Fruit fly (Drosophila melanogaster) whole organism: ENCODE data around the gene CG10508.

ENCODE experiments used
- CG8478 ChIP-seq: fragments of >200 bp; optimal IDR thresholded peaks from 2 replicates; lab custom pipeline; 2018; ENCODE audit warnings: inconsistent platforms
- Dll ChIP-seq: fragments of >200 bp; optimal IDR thresholded peaks from 2 replicates; lab custom pipeline; 2017
- EcR ChIP-seq, 2 experiments: fragments of >200 bp; optimal IDR thresholded peaks; 2 replicates each; lab custom pipeline; 2017; ENCODE audit warnings: missing biosample characterization in 2 of 2, missing genetic modification characterization in 2 of 2, missing genetic modification reagents in 2 of 2
- psq ChIP-seq: fragments of >200 bp; optimal IDR thresholded peaks from 2 replicates; lab custom pipeline; 2017
- usp ChIP-seq: fragments of >200 bp; optimal IDR thresholded peaks from 2 replicates; lab custom pipeline; 2017; ENCODE audit warnings: missing biosample characterization, missing genetic modification characterization, mixed read lengths

dm6 chr3L:21209921-21210532 lies at the start of gene CG10508, which contains the start of gene CG10510:
- TF ChIP-seq Dll (lab: Kevin White, UChicago): no peak
- TF ChIP-seq CG8478 (lab: Kevin White, UChicago): no peak
- TF ChIP-seq psq (lab: Kevin White, UChicago): no peak
- no peak for TF ChIP-seq usp
- no peak for TF ChIP-seq EcR (GFP tag; optimal IDR thresholded peaks at IDR 0.05; lab: Kevin White, UChicago)
